Worm (Caenorhabditis elegans): ENCODE results near the gene dhs-15.

ce11 chrV:2799172-2799869 lies 29.7 kb upstream of the dhs-15 start:
- no peak for TF ChIP-seq nhr-237 (tag; optimal IDR thresholded peaks at IDR 0.05)
- no peak for TF ChIP-seq aly-2 (tag; optimal IDR thresholded peaks at IDR 0.05)
- no peak for TF ChIP-seq mdl-1 (tag; optimal IDR thresholded peaks at IDR 0.05)
- TF ChIP-seq nhr-25 (tag; optimal IDR thresholded peaks at IDR 0.05): no peak

Data from whole organism, L2 larva.